Fruit fly (Drosophila melanogaster) whole organism, wandering third instar larva: ENCODE data around the gene B52.

Source experiments
- Abd-B ChIP-seq: fragments of >200 bp; optimal IDR thresholded peaks from 2 replicates; lab custom pipeline; 2017; ENCODE audit warnings: missing biosample characterization, missing genetic modification characterization
- CG32264 ChIP-seq: fragments of 200-800 bp; sonication (Bioruptor generic); optimal IDR thresholded peaks from 2 replicates; lab custom pipeline; 2016; ENCODE audit warnings: missing biosample characterization, missing genetic modification characterization
- CG9705 ChIP-seq: fragments of 200-800 bp; sonication (Bioruptor generic); optimal IDR thresholded peaks from 2 replicates; lab custom pipeline; 2018; ENCODE audit warnings: missing biosample characterization, mild to moderate bottlenecking, missing genetic modification characterization
- CrebA ChIP-seq: fragments of 200-800 bp; sonication (Bioruptor generic); optimal IDR thresholded peaks from 2 replicates; lab custom pipeline; 2016; ENCODE audit warnings: missing biosample characterization, mild to moderate bottlenecking, missing genetic modification characterization, borderline replicate concordance
- Dfd ChIP-seq: fragments of >200 bp; optimal IDR thresholded peaks from 2 replicates; lab custom pipeline; 2017; ENCODE audit warnings: missing biosample characterization, missing genetic modification characterization
- Dif ChIP-seq: fragments of 200-275, 200-300 bp; sonication (Bioruptor generic); optimal IDR thresholded peaks from 2 replicates; lab custom pipeline; 2018; ENCODE audit warnings: missing biosample characterization, missing genetic modification characterization; ENCODE audit not compliant: partially characterized antibody
- GATAd ChIP-seq: sonication (Bioruptor generic); optimal IDR thresholded peaks from 2 replicates; lab custom pipeline; 2016; ENCODE audit warnings: missing biosample characterization, missing genetic modification characterization
- HLH106 ChIP-seq: fragments of 200-800 bp; optimal IDR thresholded peaks from 3 replicates; lab custom pipeline; 2019; ENCODE audit warnings: missing biosample characterization, mild to moderate bottlenecking, missing genetic modification characterization, moderate library complexity
- Hnf4 ChIP-seq: fragments of 200-800 bp; sonication (Bioruptor generic); optimal IDR thresholded peaks from 2 replicates; lab custom pipeline; 2016; ENCODE audit warnings: missing biosample characterization, mild to moderate bottlenecking, missing genetic modification characterization
- Hr78 ChIP-seq: fragments of >200 bp; optimal IDR thresholded peaks from 2 replicates; lab custom pipeline; 2017; ENCODE audit warnings: missing biosample characterization, missing genetic modification characterization
- Hr83 ChIP-seq: fragments of 200-300 bp; sonication (Bioruptor generic); optimal IDR thresholded peaks from 2 replicates; lab custom pipeline; 2016; ENCODE audit warnings: missing biosample characterization, mild to moderate bottlenecking, missing genetic modification characterization, moderate library complexity; ENCODE audit not compliant: poor library complexity, severe bottlenecking
- Jra ChIP-seq: sonication (Bioruptor generic); optimal IDR thresholded peaks from 2 replicates; lab custom pipeline; 2016; ENCODE audit warnings: missing biosample characterization, missing genetic modification characterization
- Mio ChIP-seq: sonication (Bioruptor generic); optimal IDR thresholded peaks from 2 replicates; lab custom pipeline; 2016; ENCODE audit warnings: missing biosample characterization, missing genetic modification characterization
- Myc ChIP-seq: fragments of >200 bp; optimal IDR thresholded peaks from 2 replicates; lab custom pipeline; 2017
- N ChIP-seq: fragments of >200 bp; optimal IDR thresholded peaks from 2 replicates; lab custom pipeline; 2018; ENCODE audit warnings: missing biosample characterization, missing external identifiers, missing genetic modification characterization
- OdsH ChIP-seq: fragments of 200-800 bp; sonication (Bioruptor generic); optimal IDR thresholded peaks from 2 replicates; lab custom pipeline; 2016; ENCODE audit warnings: missing biosample characterization, mild to moderate bottlenecking, missing genetic modification characterization
- Rel ChIP-seq, 2 experiments: fragments of 200-800 bp; sonication (Bioruptor generic) in 1 of 2; optimal IDR thresholded peaks; 2 replicates in 1 of 2; 3 replicates in 1 of 2; lab custom pipeline; 2016 to 2019; ENCODE audit warnings: mild to moderate bottlenecking in 2 of 2, missing biosample characterization in 2 of 2, missing genetic modification characterization in 2 of 2, moderate library complexity in 1 of 2
- Sp1 ChIP-seq: fragments of 200-800 bp; sonication (Bioruptor generic); optimal IDR thresholded peaks from 3 replicates; lab custom pipeline; 2019; ENCODE audit warnings: missing biosample characterization, mild to moderate bottlenecking, missing genetic modification characterization, moderate library complexity
- Vsx2 ChIP-seq: fragments of 200-300, 225-300 bp; sonication (Bioruptor generic); optimal IDR thresholded peaks from 2 replicates; lab custom pipeline; 2018; ENCODE audit warnings: missing biosample characterization, missing genetic modification characterization; ENCODE audit not compliant: partially characterized antibody
- br ChIP-seq: fragments of 200-800 bp; sonication (Bioruptor generic); optimal IDR thresholded peaks from 2 replicates; lab custom pipeline; 2016; ENCODE audit warnings: missing biosample characterization, missing genetic modification characterization
- brk ChIP-seq: fragments of 200-800 bp; sonication (Bioruptor generic); optimal IDR thresholded peaks from 2 replicates; lab custom pipeline; 2016; ENCODE audit warnings: missing biosample characterization, mild to moderate bottlenecking, missing genetic modification characterization
- dl ChIP-seq, 2 experiments: fragments of 175-275, 200-275 bp in 1 of 2; fragments of 200-275 bp in 1 of 2; sonication (Bioruptor generic); optimal IDR thresholded peaks; lab custom pipeline; 2018; ENCODE audit warnings: mild to moderate bottlenecking in 2 of 2, missing biosample characterization in 2 of 2, missing genetic modification characterization in 2 of 2, moderate library complexity in 2 of 2; ENCODE audit not compliant: partially characterized antibody in 2 of 2, insufficient read depth in 1 of 2
- dmrt93B ChIP-seq: fragments of 200-800 bp; sonication (Bioruptor generic); optimal IDR thresholded peaks from 2 replicates; lab custom pipeline; 2018; ENCODE audit warnings: missing biosample characterization, mild to moderate bottlenecking, missing genetic modification characterization
- dsf ChIP-seq: sonication (Bioruptor generic); optimal IDR thresholded peaks from 2 replicates; lab custom pipeline; 2016; ENCODE audit warnings: missing biosample characterization, missing genetic modification characterization, borderline replicate concordance
- ey ChIP-seq: fragments of 200-800 bp; sonication (Bioruptor generic); optimal IDR thresholded peaks from 2 replicates; lab custom pipeline; 2016; ENCODE audit warnings: missing biosample characterization, missing genetic modification characterization
- foxo ChIP-seq, 2 experiments: fragments of 200-800 bp; sonication (Bioruptor generic); optimal IDR thresholded peaks; 2 replicates in 1 of 2; 3 replicates in 1 of 2; lab custom pipeline; 2016 to 2017; ENCODE audit warnings: missing biosample characterization in 2 of 2, missing genetic modification characterization in 2 of 2
- fru ChIP-seq: fragments of 200-800 bp; sonication (Bioruptor generic); optimal IDR thresholded peaks from 3 replicates; lab custom pipeline; 2016; ENCODE audit warnings: missing biosample characterization, mild to moderate bottlenecking, missing genetic modification characterization
- h ChIP-seq: fragments of 200-800 bp; sonication (Bioruptor generic); optimal IDR thresholded peaks from 3 replicates; lab custom pipeline; 2016; ENCODE audit warnings: missing biosample characterization, mild to moderate bottlenecking, missing genetic modification characterization
- jim ChIP-seq: fragments of 175-275, 200-325 bp; sonication (Bioruptor generic); optimal IDR thresholded peaks from 2 replicates; lab custom pipeline; 2016; ENCODE audit warnings: missing biosample characterization, mild to moderate bottlenecking, missing genetic modification characterization
- lola ChIP-seq: fragments of >200 bp; optimal IDR thresholded peaks from 2 replicates; lab custom pipeline; 2017; ENCODE audit warnings: missing biosample characterization, missing genetic modification characterization
- pan ChIP-seq: fragments of >200 bp; optimal IDR thresholded peaks from 2 replicates; lab custom pipeline; 2017
- psq ChIP-seq: fragments of 200-800 bp; sonication (Bioruptor generic); optimal IDR thresholded peaks from 3 replicates; lab custom pipeline; 2017; ENCODE audit warnings: missing biosample characterization, mild to moderate bottlenecking, missing genetic modification characterization, moderate library complexity
- rgr ChIP-seq: fragments of 200-800 bp; sonication (Bioruptor generic); optimal IDR thresholded peaks from 3 replicates; lab custom pipeline; 2016; ENCODE audit warnings: missing biosample characterization, mild to moderate bottlenecking, missing genetic modification characterization
- sage ChIP-seq: fragments of 200-800 bp; sonication (Bioruptor generic); optimal IDR thresholded peaks from 2 replicates; lab custom pipeline; 2016; ENCODE audit warnings: missing biosample characterization, mild to moderate bottlenecking, missing genetic modification characterization
- sv ChIP-seq: fragments of 200-800 bp; sonication (Bioruptor generic); optimal IDR thresholded peaks from 3 replicates; lab custom pipeline; 2016; ENCODE audit warnings: missing biosample characterization, missing genetic modification characterization
- tai ChIP-seq: sonication (Bioruptor generic); optimal IDR thresholded peaks from 2 replicates; lab custom pipeline; 2016; ENCODE audit warnings: missing biosample characterization, missing genetic modification characterization
- usp ChIP-seq: fragments of >200 bp; optimal IDR thresholded peaks from 2 replicates; lab custom pipeline; 2017; ENCODE audit warnings: missing biosample characterization, missing genetic modification characterization
- woc ChIP-seq: sonication (Bioruptor generic); optimal IDR thresholded peaks from 2 replicates; lab custom pipeline; 2016; ENCODE audit warnings: missing biosample characterization, mild to moderate bottlenecking, missing genetic modification characterization

B52 gene

DNA sequence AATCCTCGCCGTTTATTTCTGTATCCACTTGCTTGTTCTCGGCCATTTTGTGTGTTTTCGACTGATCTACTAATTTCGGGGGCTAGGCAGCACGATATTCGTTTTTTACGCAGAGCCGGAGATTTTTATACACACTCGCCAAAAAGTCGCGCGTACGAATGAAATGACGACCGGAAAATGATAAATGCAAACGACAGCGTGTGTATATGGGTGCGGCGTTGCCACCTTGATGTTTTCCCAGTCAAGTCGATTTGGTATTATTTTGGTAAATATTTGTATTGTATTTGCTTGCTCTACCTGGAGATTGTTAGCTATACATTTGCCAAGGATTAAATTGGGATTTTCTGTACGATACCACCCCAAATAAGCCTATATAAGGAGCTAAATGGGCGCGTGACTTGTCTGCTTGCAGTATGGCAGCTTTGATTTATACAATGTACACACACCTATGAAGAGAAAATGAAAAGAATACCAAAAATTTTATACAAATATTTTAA lies 15.2 kb upstream of the B52 start, which contains the start of gene sqd:
sqd (minus strand) TSS at position 431 of the 497 bp plus-strand sequence.
- TF ChIP-seq N (GFP tag; lab: Kevin White, UChicago) = no peak
- TF ChIP-seq Mio (GFP tag; lab: Kevin White, UChicago) = no peak
- TF ChIP-seq Sp1 (GFP tag; lab: Kevin White, UChicago) = peak; percentile 71
- no peak for TF ChIP-seq CrebA (GFP tag; lab: Kevin White, UChicago)
- no peak for TF ChIP-seq Rel (GFP tag; optimal IDR thresholded peaks at IDR 0.05; lab: Kevin White, UChicago)
- TF ChIP-seq Rel (tag; optimal IDR thresholded peaks at IDR 0.05; lab: Kevin White, UChicago) = no peak
- TF ChIP-seq Jra (GFP tag; lab: Kevin White, UChicago) = no peak
- TF ChIP-seq jim = peak; percentile 26
- peak; percentile 27 to 56 for TF ChIP-seq foxo (GFP tag; optimal IDR thresholded peaks at IDR 0.05; lab: Kevin White, UChicago)
- no peak for TF ChIP-seq sv
- TF ChIP-seq usp (GFP tag; lab: Kevin White, UChicago) = no peak
- TF ChIP-seq Hr83 (GFP tag; lab: Kevin White, UChicago) = no peak
- TF ChIP-seq rgr (GFP tag; lab: Kevin White, UChicago) = peak; percentile 63
- peak; percentile 41 for TF ChIP-seq HLH106 (tag; lab: Kevin White, UChicago)
- peak; percentile 50 for TF ChIP-seq br (GFP tag; lab: Kevin White, UChicago)
- peak; percentile 1 for TF ChIP-seq sage
- no peak for TF ChIP-seq Dfd (GFP tag; lab: Kevin White, UChicago)
- TF ChIP-seq pan (lab: Kevin White, UChicago) = no peak
- TF ChIP-seq dsf (GFP tag; lab: Kevin White, UChicago) = no peak
- no peak for TF ChIP-seq tai (GFP tag; lab: Kevin White, UChicago)
- peak; percentile 69 for TF ChIP-seq h (GFP tag; lab: Kevin White, UChicago)
- TF ChIP-seq Hnf4 = peak; percentile 52
- TF ChIP-seq psq = no peak
- TF ChIP-seq dmrt93B (GFP tag; lab: Kevin White, UChicago) = peak; percentile 54
- TF ChIP-seq dl (GFP tag; optimal IDR thresholded peaks at IDR 0.05; lab: Kevin White, UChicago; ENCODE audit: insufficient read depth in 1 of 2, partially characterized antibody in 2 of 2) = no peak
- TF ChIP-seq ey (GFP tag; lab: Kevin White, UChicago) = peak; percentile 47
- no peak for TF ChIP-seq Hr78 (GFP tag; lab: Kevin White, UChicago)
- peak; percentile 47 for TF ChIP-seq OdsH (GFP tag; lab: Kevin White, UChicago)
- no peak for TF ChIP-seq Vsx2 (GFP tag; lab: Kevin White, UChicago)
- TF ChIP-seq Dif (GFP tag; lab: Kevin White, UChicago) = no peak
- TF ChIP-seq CG32264 (GFP tag; lab: Kevin White, UChicago) = peak; percentile 22
- no peak for TF ChIP-seq GATAd (GFP tag; lab: Kevin White, UChicago)
- peak; percentile 52 for TF ChIP-seq fru (GFP tag; lab: Kevin White, UChicago)
- peak; percentile 3 for TF ChIP-seq brk (GFP tag; lab: Kevin White, UChicago)
- peak; percentile 23 for TF ChIP-seq Myc (lab: Kevin White, UChicago)
- TF ChIP-seq woc (GFP tag; lab: Kevin White, UChicago) = peak; percentile 18
- TF ChIP-seq CG9705 (GFP tag; lab: Kevin White, UChicago) = peak; percentile 42
- TF ChIP-seq lola = no peak
- no peak for TF ChIP-seq Abd-B (GFP tag; lab: Kevin White, UChicago)

DNA sequence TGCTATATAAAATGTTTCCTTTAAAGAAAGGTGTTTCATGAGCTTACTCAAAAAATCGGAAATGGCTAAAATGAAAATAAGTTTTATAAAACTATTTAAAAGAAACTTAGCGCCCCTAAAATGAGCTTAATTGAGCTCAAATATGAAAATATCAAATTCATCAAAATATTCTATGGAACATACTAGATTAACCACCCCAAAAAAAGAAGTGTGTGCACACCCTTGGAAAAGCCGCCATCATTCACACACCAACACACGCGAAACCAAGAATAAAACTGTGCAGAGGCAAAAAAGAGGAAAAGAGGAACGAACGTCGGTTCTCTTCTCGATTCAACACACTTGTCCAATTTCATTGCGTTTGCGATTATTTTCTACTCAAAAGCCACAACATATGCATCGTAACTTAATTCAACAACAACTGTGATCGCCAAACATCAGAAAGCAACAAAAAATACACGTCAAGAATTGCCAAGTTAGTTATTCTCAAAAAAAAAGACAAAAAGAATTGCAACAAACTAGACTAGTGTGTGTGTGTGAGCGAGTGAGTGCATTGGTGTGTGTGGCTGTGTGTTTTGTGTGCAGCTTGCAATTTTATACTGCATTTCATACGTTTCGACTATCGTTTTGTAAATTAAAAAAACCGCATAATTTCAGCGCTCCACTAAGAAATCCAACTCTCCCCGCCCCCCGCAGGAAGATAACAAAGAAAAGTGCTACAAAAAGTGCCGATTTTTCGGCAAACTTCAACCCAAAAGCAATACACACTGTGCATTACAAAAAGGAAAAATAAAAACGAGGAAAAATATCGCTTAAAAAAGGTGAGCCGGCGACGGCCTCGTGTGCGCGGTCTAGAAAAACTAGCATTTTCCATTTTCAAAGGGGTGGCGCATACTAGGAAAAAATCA lies 14.1 kb upstream of the B52 start, which contains the start of gene rin:
rin (plus strand) TSS at position 276 of the 905 bp plus-strand sequence.
- TF ChIP-seq N (GFP tag; lab: Kevin White, UChicago) (no peak), sage (no peak), GATAd (GFP tag; lab: Kevin White, UChicago) (no peak), OdsH (GFP tag; lab: Kevin White, UChicago) (no peak), sv (no peak), Sp1 (GFP tag; lab: Kevin White, UChicago) (peak; percentile 8), Abd-B (GFP tag; lab: Kevin White, UChicago) (no peak), dl (GFP tag; optimal IDR thresholded peaks at IDR 0.05; lab: Kevin White, UChicago; ENCODE audit: insufficient read depth in 1 of 2, partially characterized antibody in 2 of 2) (no peak), Jra (GFP tag; lab: Kevin White, UChicago) (no peak), Dfd (GFP tag; lab: Kevin White, UChicago) (peak; percentile 42), CG32264 (GFP tag; lab: Kevin White, UChicago) (no peak), lola (no peak), brk (GFP tag; lab: Kevin White, UChicago) (no peak), HLH106 (tag; lab: Kevin White, UChicago) (peak; percentile 2), foxo (GFP tag; optimal IDR thresholded peaks at IDR 0.05; lab: Kevin White, UChicago) (peak in 1 of 2 experiments; percentile 13), Dif (GFP tag; lab: Kevin White, UChicago) (no peak), dmrt93B (GFP tag; lab: Kevin White, UChicago) (no peak), Myc (lab: Kevin White, UChicago) (no peak), jim (no peak), rgr (GFP tag; lab: Kevin White, UChicago) (peak; percentile 34), psq (peak; percentile 37), h (GFP tag; lab: Kevin White, UChicago) (no peak), Hr83 (GFP tag; lab: Kevin White, UChicago) (no peak), CG9705 (GFP tag; lab: Kevin White, UChicago) (no peak), Hr78 (GFP tag; lab: Kevin White, UChicago) (no peak), fru (GFP tag; lab: Kevin White, UChicago) (no peak), Mio (GFP tag; lab: Kevin White, UChicago) (no peak), woc (GFP tag; lab: Kevin White, UChicago) (peak; percentile 28), usp (GFP tag; lab: Kevin White, UChicago) (no peak), Rel (GFP tag; optimal IDR thresholded peaks at IDR 0.05; lab: Kevin White, UChicago) (no peak), Rel (tag; optimal IDR thresholded peaks at IDR 0.05; lab: Kevin White, UChicago) (peak; percentile 28), ey (GFP tag; lab: Kevin White, UChicago) (no peak), Hnf4 (peak; percentile 25), CrebA (GFP tag; lab: Kevin White, UChicago) (no peak), Vsx2 (GFP tag; lab: Kevin White, UChicago) (no peak), pan (lab: Kevin White, UChicago) (no peak)
